Fruit fly (Drosophila melanogaster) whole organism, wandering third instar larva: Measurements from ENCODE around the gene Kap-alpha1.
"Not testable (repeated sequence)": the region's sequence is repeated elsewhere in the genome, so short reads cannot be mapped to it uniquely, and the experiment has no call there.

Experiments
- Abd-B ChIP-seq: fragments of >200 bp; optimal IDR thresholded peaks from 2 replicates; lab custom pipeline; 2017; ENCODE audit warnings: missing biosample characterization, missing genetic modification characterization
- CG32264 ChIP-seq: fragments of 200-800 bp; sonication (Bioruptor generic); optimal IDR thresholded peaks from 2 replicates; lab custom pipeline; 2016; ENCODE audit warnings: missing biosample characterization, missing genetic modification characterization
- CG9705 ChIP-seq: fragments of 200-800 bp; sonication (Bioruptor generic); optimal IDR thresholded peaks from 2 replicates; lab custom pipeline; 2018; ENCODE audit warnings: missing biosample characterization, mild to moderate bottlenecking, missing genetic modification characterization
- CrebA ChIP-seq: fragments of 200-800 bp; sonication (Bioruptor generic); optimal IDR thresholded peaks from 2 replicates; lab custom pipeline; 2016; ENCODE audit warnings: missing biosample characterization, mild to moderate bottlenecking, missing genetic modification characterization, borderline replicate concordance
- Dfd ChIP-seq: fragments of >200 bp; optimal IDR thresholded peaks from 2 replicates; lab custom pipeline; 2017; ENCODE audit warnings: missing biosample characterization, missing genetic modification characterization
- Dif ChIP-seq: fragments of 200-275, 200-300 bp; sonication (Bioruptor generic); optimal IDR thresholded peaks from 2 replicates; lab custom pipeline; 2018; ENCODE audit warnings: missing biosample characterization, missing genetic modification characterization; ENCODE audit not compliant: partially characterized antibody
- GATAd ChIP-seq: sonication (Bioruptor generic); optimal IDR thresholded peaks from 2 replicates; lab custom pipeline; 2016; ENCODE audit warnings: missing biosample characterization, missing genetic modification characterization
- HLH106 ChIP-seq: fragments of 200-800 bp; optimal IDR thresholded peaks from 3 replicates; lab custom pipeline; 2019; ENCODE audit warnings: missing biosample characterization, mild to moderate bottlenecking, missing genetic modification characterization, moderate library complexity
- Hnf4 ChIP-seq: fragments of 200-800 bp; sonication (Bioruptor generic); optimal IDR thresholded peaks from 2 replicates; lab custom pipeline; 2016; ENCODE audit warnings: missing biosample characterization, mild to moderate bottlenecking, missing genetic modification characterization
- Hr78 ChIP-seq: fragments of >200 bp; optimal IDR thresholded peaks from 2 replicates; lab custom pipeline; 2017; ENCODE audit warnings: missing biosample characterization, missing genetic modification characterization
- Hr83 ChIP-seq: fragments of 200-300 bp; sonication (Bioruptor generic); optimal IDR thresholded peaks from 2 replicates; lab custom pipeline; 2016; ENCODE audit warnings: missing biosample characterization, mild to moderate bottlenecking, missing genetic modification characterization, moderate library complexity; ENCODE audit not compliant: poor library complexity, severe bottlenecking
- Jra ChIP-seq: sonication (Bioruptor generic); optimal IDR thresholded peaks from 2 replicates; lab custom pipeline; 2016; ENCODE audit warnings: missing biosample characterization, missing genetic modification characterization
- Mio ChIP-seq: sonication (Bioruptor generic); optimal IDR thresholded peaks from 2 replicates; lab custom pipeline; 2016; ENCODE audit warnings: missing biosample characterization, missing genetic modification characterization
- Myc ChIP-seq: fragments of >200 bp; optimal IDR thresholded peaks from 2 replicates; lab custom pipeline; 2017
- N ChIP-seq: fragments of >200 bp; optimal IDR thresholded peaks from 2 replicates; lab custom pipeline; 2018; ENCODE audit warnings: missing biosample characterization, missing external identifiers, missing genetic modification characterization
- OdsH ChIP-seq: fragments of 200-800 bp; sonication (Bioruptor generic); optimal IDR thresholded peaks from 2 replicates; lab custom pipeline; 2016; ENCODE audit warnings: missing biosample characterization, mild to moderate bottlenecking, missing genetic modification characterization
- Rel ChIP-seq, 2 experiments: fragments of 200-800 bp; sonication (Bioruptor generic) in 1 of 2; optimal IDR thresholded peaks; 2 replicates in 1 of 2; 3 replicates in 1 of 2; lab custom pipeline; 2016 to 2019; ENCODE audit warnings: mild to moderate bottlenecking in 2 of 2, missing biosample characterization in 2 of 2, missing genetic modification characterization in 2 of 2, moderate library complexity in 1 of 2
- Sp1 ChIP-seq: fragments of 200-800 bp; sonication (Bioruptor generic); optimal IDR thresholded peaks from 3 replicates; lab custom pipeline; 2019; ENCODE audit warnings: missing biosample characterization, mild to moderate bottlenecking, missing genetic modification characterization, moderate library complexity
- Vsx2 ChIP-seq: fragments of 200-300, 225-300 bp; sonication (Bioruptor generic); optimal IDR thresholded peaks from 2 replicates; lab custom pipeline; 2018; ENCODE audit warnings: missing biosample characterization, missing genetic modification characterization; ENCODE audit not compliant: partially characterized antibody
- br ChIP-seq: fragments of 200-800 bp; sonication (Bioruptor generic); optimal IDR thresholded peaks from 2 replicates; lab custom pipeline; 2016; ENCODE audit warnings: missing biosample characterization, missing genetic modification characterization
- brk ChIP-seq: fragments of 200-800 bp; sonication (Bioruptor generic); optimal IDR thresholded peaks from 2 replicates; lab custom pipeline; 2016; ENCODE audit warnings: missing biosample characterization, mild to moderate bottlenecking, missing genetic modification characterization
- dl ChIP-seq, 2 experiments: fragments of 175-275, 200-275 bp in 1 of 2; fragments of 200-275 bp in 1 of 2; sonication (Bioruptor generic); optimal IDR thresholded peaks; lab custom pipeline; 2018; ENCODE audit warnings: mild to moderate bottlenecking in 2 of 2, missing biosample characterization in 2 of 2, missing genetic modification characterization in 2 of 2, moderate library complexity in 2 of 2; ENCODE audit not compliant: partially characterized antibody in 2 of 2, insufficient read depth in 1 of 2
- dmrt93B ChIP-seq: fragments of 200-800 bp; sonication (Bioruptor generic); optimal IDR thresholded peaks from 2 replicates; lab custom pipeline; 2018; ENCODE audit warnings: missing biosample characterization, mild to moderate bottlenecking, missing genetic modification characterization
- dsf ChIP-seq: sonication (Bioruptor generic); optimal IDR thresholded peaks from 2 replicates; lab custom pipeline; 2016; ENCODE audit warnings: missing biosample characterization, missing genetic modification characterization, borderline replicate concordance
- ey ChIP-seq: fragments of 200-800 bp; sonication (Bioruptor generic); optimal IDR thresholded peaks from 2 replicates; lab custom pipeline; 2016; ENCODE audit warnings: missing biosample characterization, missing genetic modification characterization
- foxo ChIP-seq, 2 experiments: fragments of 200-800 bp; sonication (Bioruptor generic); optimal IDR thresholded peaks; 2 replicates in 1 of 2; 3 replicates in 1 of 2; lab custom pipeline; 2016 to 2017; ENCODE audit warnings: missing biosample characterization in 2 of 2, missing genetic modification characterization in 2 of 2
- fru ChIP-seq: fragments of 200-800 bp; sonication (Bioruptor generic); optimal IDR thresholded peaks from 3 replicates; lab custom pipeline; 2016; ENCODE audit warnings: missing biosample characterization, mild to moderate bottlenecking, missing genetic modification characterization
- h ChIP-seq: fragments of 200-800 bp; sonication (Bioruptor generic); optimal IDR thresholded peaks from 3 replicates; lab custom pipeline; 2016; ENCODE audit warnings: missing biosample characterization, mild to moderate bottlenecking, missing genetic modification characterization
- lola ChIP-seq: fragments of >200 bp; optimal IDR thresholded peaks from 2 replicates; lab custom pipeline; 2017; ENCODE audit warnings: missing biosample characterization, missing genetic modification characterization
- pan ChIP-seq: fragments of >200 bp; optimal IDR thresholded peaks from 2 replicates; lab custom pipeline; 2017
- rgr ChIP-seq: fragments of 200-800 bp; sonication (Bioruptor generic); optimal IDR thresholded peaks from 3 replicates; lab custom pipeline; 2016; ENCODE audit warnings: missing biosample characterization, mild to moderate bottlenecking, missing genetic modification characterization
- sage ChIP-seq: fragments of 200-800 bp; sonication (Bioruptor generic); optimal IDR thresholded peaks from 2 replicates; lab custom pipeline; 2016; ENCODE audit warnings: missing biosample characterization, mild to moderate bottlenecking, missing genetic modification characterization
- tai ChIP-seq: sonication (Bioruptor generic); optimal IDR thresholded peaks from 2 replicates; lab custom pipeline; 2016; ENCODE audit warnings: missing biosample characterization, missing genetic modification characterization
- usp ChIP-seq: fragments of >200 bp; optimal IDR thresholded peaks from 2 replicates; lab custom pipeline; 2017; ENCODE audit warnings: missing biosample characterization, missing genetic modification characterization
- woc ChIP-seq: sonication (Bioruptor generic); optimal IDR thresholded peaks from 2 replicates; lab custom pipeline; 2016; ENCODE audit warnings: missing biosample characterization, mild to moderate bottlenecking, missing genetic modification characterization

The Kap-alpha1 gene

dm6 chr3L:19807103-19807502 lies at the start of gene Kap-alpha1, which contains the start of gene CG14104:
Gene Kap-alpha1 (plus strand): TSS chr3L:19807232.
Gene CG14104 (minus strand): TSS chr3L:19807199.
- TF ChIP-seq dsf (GFP tag; lab: Kevin White, UChicago) (no peak), CrebA (GFP tag; lab: Kevin White, UChicago) (no peak), ey (GFP tag; lab: Kevin White, UChicago) (no peak), Rel (GFP tag; optimal IDR thresholded peaks at IDR 0.05; lab: Kevin White, UChicago) (no peak), Rel (tag; optimal IDR thresholded peaks at IDR 0.05; lab: Kevin White, UChicago) (peak; percentile 28), woc (GFP tag; lab: Kevin White, UChicago) (no peak), Vsx2 (GFP tag; lab: Kevin White, UChicago) (no peak), lola (GFP tag; lab: Kevin White, UChicago) (no peak), brk (no peak), h (GFP tag; lab: Kevin White, UChicago) (no peak), N (peak; percentile 47), foxo (GFP tag; optimal IDR thresholded peaks at IDR 0.05; lab: Kevin White, UChicago) (no peak), GATAd (no peak), dmrt93B (no peak), Dif (no peak), CG9705 (GFP tag; lab: Kevin White, UChicago) (no peak), Myc (lab: Kevin White, UChicago) (peak; percentile 11), Hr78 (GFP tag; lab: Kevin White, UChicago) (no peak)

- TF ChIP-seq Hr78 (GFP tag; lab: Kevin White, UChicago); Dfd; h (GFP tag; lab: Kevin White, UChicago): not testable (repeated sequence)
- TF ChIP-seq, all 38 proteins: peak for 0; not testable (repeated sequence) for 38
Observed at dm6 chr3L:19760109-19760508, 46.9 kb upstream of the Kap-alpha1 start, which contains the start of gene Vtld. Gene Vtld (plus strand): TSS chr3L:19760409.

- TF ChIP-seq Hr78 (GFP tag; lab: Kevin White, UChicago) (no peak), Abd-B (GFP tag; lab: Kevin White, UChicago) (no peak), Dif (no peak), dmrt93B (no peak), usp (no peak), dsf (GFP tag; lab: Kevin White, UChicago) (no peak), Rel (GFP tag; optimal IDR thresholded peaks at IDR 0.05; lab: Kevin White, UChicago) (no peak), Rel (tag; optimal IDR thresholded peaks at IDR 0.05; lab: Kevin White, UChicago) (peak; percentile 24), dl (GFP tag; optimal IDR thresholded peaks at IDR 0.05; lab: Kevin White, UChicago; ENCODE audit: insufficient read depth in 1 of 2, partially characterized antibody in 2 of 2) (no peak), lola (GFP tag; lab: Kevin White, UChicago) (no peak), brk (peak; percentile 28), Hr83 (GFP tag; lab: Kevin White, UChicago) (no peak), GATAd (no peak), Mio (GFP tag; lab: Kevin White, UChicago) (no peak), pan (no peak), Jra (GFP tag; lab: Kevin White, UChicago) (no peak), tai (GFP tag; lab: Kevin White, UChicago) (peak; percentile 34), fru (GFP tag; lab: Kevin White, UChicago) (no peak), Hnf4 (GFP tag; lab: Kevin White, UChicago) (no peak), CrebA (GFP tag; lab: Kevin White, UChicago) (peak; percentile 36), CG32264 (no peak), sage (GFP tag; lab: Kevin White, UChicago) (no peak), N (no peak), foxo (GFP tag; optimal IDR thresholded peaks at IDR 0.05; lab: Kevin White, UChicago) (no peak), Vsx2 (GFP tag; lab: Kevin White, UChicago) (peak; percentile 66), h (GFP tag; lab: Kevin White, UChicago) (peak; percentile 11), Sp1 (no peak), HLH106 (tag; lab: Kevin White, UChicago) (no peak), rgr (GFP tag; lab: Kevin White, UChicago) (no peak), OdsH (GFP tag; lab: Kevin White, UChicago) (no peak), ey (GFP tag; lab: Kevin White, UChicago) (no peak), woc (GFP tag; lab: Kevin White, UChicago) (no peak), br (GFP tag; lab: Kevin White, UChicago) (no peak), CG9705 (GFP tag; lab: Kevin White, UChicago) (no peak)
- TF ChIP-seq, all 38 proteins: peak for 6
Observed at dm6 chr3L:19777279-19777960, 29.6 kb upstream of the Kap-alpha1 start.
